Fruit fly (Drosophila melanogaster) whole organism, embryonic: ENCODE data around the gene CG13258.

Experiments used
- Awh ChIP-seq: fragments of 200-800 bp; sonication (Bioruptor generic); IDR thresholded peaks from 2 replicates; pipeline ENCODE4, ENCODE4 v1.3.6; 2022; ENCODE audit warnings: missing biosample characterization, missing genetic modification characterization
- Bteb2 ChIP-seq: fragments of 200-800 bp; sonication (Bioruptor generic); optimal IDR thresholded peaks from 2 replicates; lab custom pipeline; 2016; ENCODE audit warnings: missing biosample characterization, missing genetic modification characterization
- CG10462 ChIP-seq: fragments of 200-800 bp; sonication (Bioruptor generic); optimal IDR thresholded peaks from 2 replicates; lab custom pipeline; 2016; ENCODE audit warnings: missing biosample characterization, missing genetic modification characterization
- CG10543 ChIP-seq: fragments of 200-800 bp; sonication (Bioruptor generic); optimal IDR thresholded peaks from 3 replicates; lab custom pipeline; 2017; ENCODE audit warnings: missing biosample characterization, mild to moderate bottlenecking, missing genetic modification characterization, moderate library complexity
- CG1233 ChIP-seq: fragments of 200-800 bp; sonication (Bioruptor generic); optimal IDR thresholded peaks from 4 replicates; lab custom pipeline; 2018; ENCODE audit warnings: missing biosample characterization, mild to moderate bottlenecking, missing genetic modification characterization
- CG14965 ChIP-seq: fragments of 200-800 bp; sonication (Bioruptor generic); optimal IDR thresholded peaks from 2 replicates; lab custom pipeline; 2016; ENCODE audit warnings: missing biosample characterization, missing genetic modification characterization, borderline replicate concordance
- CG17385 ChIP-seq: fragments of 200-800 bp; sonication (Bioruptor generic); optimal IDR thresholded peaks from 3 replicates; lab custom pipeline; 2018; ENCODE audit warnings: missing biosample characterization, mild to moderate bottlenecking, missing genetic modification characterization
- CG18011 ChIP-seq: fragments of 200-800 bp; sonication (Bioruptor generic); optimal IDR thresholded peaks from 2 replicates; lab custom pipeline; 2017; ENCODE audit warnings: missing biosample characterization, missing genetic modification characterization, mild to moderate bottlenecking, moderate library complexity, missing genotype
- CG2202 ChIP-seq: fragments of 200-800 bp; sonication (Bioruptor generic); optimal IDR thresholded peaks from 2 replicates; lab custom pipeline; 2018; ENCODE audit warnings: missing biosample characterization, mild to moderate bottlenecking, missing genetic modification characterization
- CG2875 ChIP-seq: fragments of 200-800 bp; sonication (Bioruptor generic); optimal IDR thresholded peaks from 2 replicates; lab custom pipeline; 2017; ENCODE audit warnings: missing biosample characterization, mild to moderate bottlenecking, missing genetic modification characterization, missing genetic modification reagents
- CG32772 ChIP-seq: fragments of 200-800 bp; sonication (Bioruptor generic); IDR thresholded peaks from 2 replicates; pipeline ENCODE4 v1.3.6; 2022; ENCODE audit warnings: missing biosample characterization, missing genetic modification characterization
- CG3726 ChIP-seq: fragments of 200-800 bp; sonication (Bioruptor generic); IDR thresholded peaks from 3 replicates; pipeline ENCODE4, ENCODE4 v1.3.6; 2022; ENCODE audit warnings: missing biosample characterization, missing genetic modification characterization
- CG3995 ChIP-seq: fragments of 200-800 bp; sonication (Bioruptor generic); optimal IDR thresholded peaks from 3 replicates; lab custom pipeline; 2016; ENCODE audit warnings: missing biosample characterization, missing genetic modification characterization
- CG4617 ChIP-seq: fragments of 200-800 bp; sonication (Bioruptor generic); optimal IDR thresholded peaks from 3 replicates; lab custom pipeline; 2016; ENCODE audit warnings: missing biosample characterization, missing genetic modification characterization, borderline replicate concordance
- CG5953 ChIP-seq: fragments of 200-800 bp; sonication (Bioruptor generic); IDR thresholded peaks from 2 replicates; pipeline ENCODE4 v1.3.6; 2022; ENCODE audit warnings: missing biosample characterization, missing genetic modification characterization
- CG6272 ChIP-seq: fragments of 200-800 bp; sonication (Bioruptor generic); IDR thresholded peaks from 2 replicates; pipeline ENCODE4 v1.3.6; 2022; ENCODE audit warnings: missing biosample characterization, missing genetic modification characterization
- CG6654 ChIP-seq: fragments of 200-800 bp; sonication (Bioruptor generic); optimal IDR thresholded peaks from 2 replicates; lab custom pipeline; 2017; ENCODE audit warnings: missing biosample characterization, mild to moderate bottlenecking, missing genetic modification characterization
- CG7556 ChIP-seq: fragments of 200-800 bp; sonication (Bioruptor generic); optimal IDR thresholded peaks from 2 replicates; lab custom pipeline; 2017; ENCODE audit warnings: missing biosample characterization, mild to moderate bottlenecking, missing genetic modification characterization
- CG7963 ChIP-seq: fragments of 200-800 bp; sonication (Bioruptor generic); IDR thresholded peaks from 3 replicates; pipeline ENCODE4 v1.3.6; 2022; ENCODE audit warnings: missing biosample characterization, missing genetic modification characterization; ENCODE audit not compliant: partially characterized antibody
- CG8089 ChIP-seq: fragments of 200-800 bp; sonication (Bioruptor generic); optimal IDR thresholded peaks from 3 replicates; lab custom pipeline; 2016; ENCODE audit warnings: missing biosample characterization, missing genetic modification characterization
- CG8290 ChIP-seq, 3 experiments: fragments of 200-800 bp; sonication (Bioruptor generic); optimal IDR thresholded peaks; 2 replicates each; lab custom pipeline; 2016 to 2019; ENCODE audit warnings: missing biosample characterization in 3 of 3, missing genetic modification characterization in 3 of 3, mild to moderate bottlenecking in 2 of 3, moderate library complexity in 1 of 3
- Dek ChIP-seq: fragments of 200-800 bp; sonication (Bioruptor generic); optimal IDR thresholded peaks from 3 replicates; lab custom pipeline; 2019; ENCODE audit warnings: missing biosample characterization, mild to moderate bottlenecking, missing genetic modification characterization, moderate library complexity
- Dip2 ChIP-seq: fragments of 200-800 bp; sonication (Bioruptor generic); IDR thresholded peaks from 2 replicates; pipeline ENCODE4 v1.3.6; 2022; ENCODE audit warnings: missing biosample characterization, missing genetic modification characterization
- E2f1 ChIP-seq: fragments of 200-800 bp; sonication (Bioruptor generic); IDR thresholded peaks from 2 replicates; pipeline ENCODE4 v1.3.6; 2022; ENCODE audit warnings: missing biosample characterization, missing genetic modification characterization
- ERR ChIP-seq: fragments of 200-800 bp; sonication (Bioruptor generic); optimal IDR thresholded peaks from 2 replicates; lab custom pipeline; 2016; ENCODE audit warnings: missing biosample characterization, missing genetic modification characterization
- MESR4 ChIP-seq: fragments of 200-800 bp; sonication (Bioruptor generic); optimal IDR thresholded peaks from 2 replicates; lab custom pipeline; 2018; ENCODE audit warnings: missing biosample characterization, mild to moderate bottlenecking, missing genetic modification characterization, moderate library complexity
- Mad ChIP-seq: fragments of 200-800 bp; sonication (Bioruptor generic); optimal IDR thresholded peaks from 2 replicates; lab custom pipeline; 2016; ENCODE audit warnings: missing biosample characterization, missing genetic modification characterization
- Meics ChIP-seq: fragments of 200-800 bp; sonication (Bioruptor generic); optimal IDR thresholded peaks from 2 replicates; lab custom pipeline; 2017; ENCODE audit warnings: missing biosample characterization, mild to moderate bottlenecking, missing genetic modification characterization
- Six4 ChIP-seq: fragments of 200-800 bp; sonication (Bioruptor generic); optimal IDR thresholded peaks from 2 replicates; lab custom pipeline; 2016; ENCODE audit warnings: missing biosample characterization, missing genetic modification characterization
- ac ChIP-seq: fragments of 200-800 bp; sonication (Bioruptor generic); optimal IDR thresholded peaks from 3 replicates; lab custom pipeline; 2017; ENCODE audit warnings: missing biosample characterization, mild to moderate bottlenecking, missing genetic modification characterization
- cad ChIP-seq: fragments of >200 bp; optimal IDR thresholded peaks from 2 replicates; lab custom pipeline; 2017; ENCODE audit warnings: missing biosample characterization, missing genetic modification characterization
- cwo ChIP-seq: fragments of 200-800 bp; sonication (Bioruptor generic); optimal IDR thresholded peaks from 3 replicates; lab custom pipeline; 2017; ENCODE audit warnings: missing biosample characterization, missing genetic modification characterization, mild to moderate bottlenecking, moderate library complexity, missing genetic modification reagents
- exex ChIP-seq: fragments of 200-800 bp; sonication (Bioruptor generic); optimal IDR thresholded peaks from 4 replicates; lab custom pipeline; 2018; ENCODE audit warnings: missing biosample characterization, mild to moderate bottlenecking, missing genetic modification characterization, moderate library complexity
- fd3F ChIP-seq: fragments of 200-800 bp; sonication (Bioruptor generic); optimal IDR thresholded peaks from 2 replicates; lab custom pipeline; 2018; ENCODE audit warnings: missing biosample characterization, mild to moderate bottlenecking, missing genetic modification characterization, moderate library complexity
- gcm ChIP-seq: fragments of 200-800 bp; sonication (Bioruptor generic); optimal IDR thresholded peaks from 2 replicates; lab custom pipeline; 2019; ENCODE audit warnings: missing biosample characterization, mild to moderate bottlenecking, missing genetic modification characterization, moderate library complexity
- gem ChIP-seq: fragments of 200-800 bp; sonication (Bioruptor generic); optimal IDR thresholded peaks from 2 replicates; lab custom pipeline; 2019; ENCODE audit warnings: missing biosample characterization, mild to moderate bottlenecking, missing genetic modification characterization, moderate library complexity
- gsb-n ChIP-seq: fragments of 200-800 bp; sonication (Bioruptor generic); optimal IDR thresholded peaks from 3 replicates; lab custom pipeline; 2018; ENCODE audit warnings: missing biosample characterization, mild to moderate bottlenecking, missing genetic modification characterization
- hkb ChIP-seq, 2 experiments: fragments of 200-800 bp in 1 of 2; fragments of >200 bp in 1 of 2; sonication (Bioruptor generic) in 1 of 2; IDR thresholded peaks in 1 of 2; optimal IDR thresholded peaks in 1 of 2; 2 replicates each; pipeline versions ENCODE4 v1.3.6 to Lab custom; 2017 to 2022; ENCODE audit warnings: missing biosample characterization in 1 of 2, missing genetic modification characterization in 1 of 2
- insv ChIP-seq, 2 experiments: fragments of 200-800 bp; sonication (Bioruptor generic); optimal IDR thresholded peaks; 3 replicates each; lab custom pipeline; 2016 to 2018; ENCODE audit warnings: missing biosample characterization in 2 of 2, missing genetic modification characterization in 2 of 2
- kah ChIP-seq: fragments of 200-800 bp; sonication (Bioruptor generic); optimal IDR thresholded peaks from 2 replicates; lab custom pipeline; 2018; ENCODE audit warnings: missing biosample characterization, mild to moderate bottlenecking, missing genetic modification characterization
- ken ChIP-seq: fragments of 200-800 bp; sonication (Bioruptor generic); IDR thresholded peaks from 3 replicates; pipeline ENCODE4 v1.3.6; 2022; ENCODE audit warnings: missing biosample characterization, missing genetic modification characterization
- klu ChIP-seq: fragments of 200-800 bp; sonication (Bioruptor generic); IDR thresholded peaks from 2 replicates; pipeline ENCODE4 v1.3.6; 2022; ENCODE audit warnings: missing biosample characterization, missing genetic modification characterization
- kni ChIP-seq: fragments of 200-800 bp; sonication (Bioruptor generic); optimal IDR thresholded peaks from 3 replicates; lab custom pipeline; 2017; ENCODE audit warnings: mild to moderate bottlenecking, missing biosample characterization, missing genetic modification reagents, missing genetic modification characterization
- mirr ChIP-seq: fragments of 200-800 bp; sonication (Bioruptor generic); optimal IDR thresholded peaks from 3 replicates; lab custom pipeline; 2018; ENCODE audit warnings: missing biosample characterization, mild to moderate bottlenecking, missing genetic modification characterization
- oc ChIP-seq: fragments of 200-800 bp; sonication (Bioruptor generic); optimal IDR thresholded peaks from 2 replicates; lab custom pipeline; 2018; ENCODE audit warnings: missing biosample characterization, mild to moderate bottlenecking, missing genetic modification characterization, moderate library complexity
- otp ChIP-seq: fragments of 200-800 bp; sonication (Bioruptor generic); IDR thresholded peaks from 3 replicates; pipeline ENCODE4, ENCODE4 v1.3.6; 2022; ENCODE audit warnings: missing biosample characterization, missing genetic modification characterization
- sens ChIP-seq: fragments of 200-800 bp; sonication (Bioruptor generic); peaks from one replicate; lab custom pipeline; 2016; ENCODE audit warnings: missing biosample characterization, missing genetic modification characterization
- sisA ChIP-seq: fragments of 200-800 bp; sonication (Bioruptor generic); IDR thresholded peaks from 2 replicates; pipeline ENCODE4 v1.3.6; 2022; ENCODE audit warnings: missing biosample characterization, missing genetic modification characterization
- sob ChIP-seq: fragments of 200-800 bp; sonication (Bioruptor generic); IDR thresholded peaks from 2 replicates; pipeline ENCODE4 v1.3.6; 2022; ENCODE audit warnings: missing biosample characterization, missing genetic modification characterization
- ssp ChIP-seq: fragments of 200-800 bp; sonication (Bioruptor generic); IDR thresholded peaks from 2 replicates; pipeline ENCODE4 v1.3.6; 2022; ENCODE audit warnings: missing biosample characterization, missing genetic modification characterization
- yki ChIP-seq: fragments of >200 bp; optimal IDR thresholded peaks from 3 replicates; lab custom pipeline; 2018

Gene CG13258

DNA sequence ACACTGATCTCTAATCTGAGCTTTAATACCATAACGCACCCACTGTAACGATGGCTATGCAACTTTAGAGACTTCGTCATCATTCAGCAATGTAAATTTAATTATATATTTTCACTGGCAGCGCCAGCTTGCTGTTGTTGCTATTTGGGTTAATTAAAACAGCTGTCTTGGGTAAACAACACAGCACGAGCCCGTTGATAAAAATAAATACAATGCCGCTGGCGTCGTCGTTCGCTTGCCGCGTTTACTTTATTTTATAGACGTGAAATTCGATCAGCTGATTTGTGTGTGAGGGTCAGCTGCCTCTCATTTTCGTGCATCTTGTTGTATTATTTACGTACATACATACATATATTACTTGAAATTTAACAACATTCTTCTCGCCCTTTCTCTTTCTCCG, 20.1 kb downstream of the CG13258 start (continued):
- peak; percentile 43 for TF ChIP-seq kah (GFP tag; lab: Kevin White, UChicago)
- peak; percentile 77 for TF ChIP-seq CG10543 (GFP tag; lab: Kevin White, UChicago)
- TF ChIP-seq CG14965 (GFP tag; lab: Kevin White, UChicago) = no peak
- TF ChIP-seq CG6654 = no peak
- peak; percentile 79 for TF ChIP-seq kni (GFP tag; lab: Kevin White, UChicago)
- TF ChIP-seq CG4617 (GFP tag; lab: Kevin White, UChicago) = no peak
- TF ChIP-seq Mad (GFP tag; lab: Kevin White, UChicago) = no peak
- TF ChIP-seq cwo = peak; percentile 58
- TF ChIP-seq MESR4 = no peak
- no peak for TF ChIP-seq fd3F (GFP tag; lab: Kevin White, UChicago)
- TF ChIP-seq CG5953 = no peak
- peak; percentile 17 for TF ChIP-seq CG17385 (GFP tag; lab: Kevin White, UChicago)
- no peak for TF ChIP-seq E2f1 (GFP tag; lab: Robert Waterston, UW)
- no peak for TF ChIP-seq sisA (GFP tag; lab: Robert Waterston, UW)
- TF ChIP-seq gcm = no peak
- TF ChIP-seq CG2202 (tag; lab: Kevin White, UChicago) = peak; percentile 17
- no peak for TF ChIP-seq CG8290 (GFP tag; optimal IDR thresholded peaks at IDR 0.05; lab: Kevin White, UChicago)
- peak in 1 of 2 experiments; percentile 49 for TF ChIP-seq CG8290 (tag; optimal IDR thresholded peaks at IDR 0.05; lab: Kevin White, UChicago)
- TF ChIP-seq Meics = peak; percentile 50
- no peak for TF ChIP-seq oc (tag; lab: Kevin White, UChicago)
- TF ChIP-seq CG2875 (GFP tag; lab: Kevin White, UChicago) = peak; percentile 44
- peak; percentile 56 for TF ChIP-seq mirr (GFP tag; lab: Kevin White, UChicago)
- TF ChIP-seq Six4 (GFP tag; lab: Kevin White, UChicago) = no peak
- no peak for TF ChIP-seq CG7963 (GFP tag; lab: Robert Waterston, UW)
- no peak for TF ChIP-seq ken (GFP tag; lab: Robert Waterston, UW)
- TF ChIP-seq CG8089 (GFP tag; lab: Kevin White, UChicago) = no peak
- TF ChIP-seq yki (lab: Kevin White, UChicago) = no peak
- no peak for TF ChIP-seq CG3726 (GFP tag; lab: Robert Waterston, UW)
- TF ChIP-seq Dek = no peak
- no peak for TF ChIP-seq Bteb2
- TF ChIP-seq CG6272 = no peak
- no peak for TF ChIP-seq ssp (GFP tag; lab: Robert Waterston, UW)
- peak; percentile 22 for TF ChIP-seq CG7556 (GFP tag; lab: Kevin White, UChicago)
- TF ChIP-seq CG10462 (GFP tag; lab: Kevin White, UChicago) = no peak
- TF ChIP-seq ac (GFP tag; lab: Kevin White, UChicago) = peak; percentile 19
- TF ChIP-seq ERR = no peak
- TF ChIP-seq Dip2 (GFP tag; lab: Robert Waterston, UW) = no peak
- TF ChIP-seq Awh (GFP tag; lab: Robert Waterston, UW) = peak; percentile 65; the same call in 1 of the 2 replicates
- TF ChIP-seq otp (GFP tag; lab: Robert Waterston, UW) = peak; percentile 31; the same call in 2 of the 3 replicates
- no peak for TF ChIP-seq cad (GFP tag; lab: Kevin White, UChicago)
- no peak for TF ChIP-seq CG18011 (GFP tag; lab: Kevin White, UChicago)
- 0 out of 2 replicates have a peak, but pooled peaks have one; percentile 33 for TF ChIP-seq sob (GFP tag; lab: Robert Waterston, UW)
- TF ChIP-seq CG32772 = no peak
- TF ChIP-seq CG1233 (GFP tag; lab: Kevin White, UChicago) = peak; percentile 34
- TF ChIP-seq hkb (optimal IDR thresholded peaks at IDR 0.05; lab: Kevin White, UChicago) = no peak
- TF ChIP-seq hkb (GFP tag; IDR thresholded peaks at IDR 0.05; lab: Robert Waterston, UW) = no peak
- TF ChIP-seq CG3995 = no peak
- peak; percentile 29 for TF ChIP-seq exex (tag; lab: Kevin White, UChicago)
- peak; percentile 59 for TF ChIP-seq sens (GFP tag; lab: Kevin White, UChicago)
- TF ChIP-seq gsb-n = no peak
- no peak for TF ChIP-seq klu (GFP tag; lab: Robert Waterston, UW)
- TF ChIP-seq insv (GFP tag; optimal IDR thresholded peaks at IDR 0.05; lab: Kevin White, UChicago) = peak in 1 of 2 experiments; percentile 10
- peak; percentile 22 for TF ChIP-seq gem (tag; lab: Kevin White, UChicago)
